Worm (Caenorhabditis elegans): ENCODE results near the gene clp-10.

DNA sequence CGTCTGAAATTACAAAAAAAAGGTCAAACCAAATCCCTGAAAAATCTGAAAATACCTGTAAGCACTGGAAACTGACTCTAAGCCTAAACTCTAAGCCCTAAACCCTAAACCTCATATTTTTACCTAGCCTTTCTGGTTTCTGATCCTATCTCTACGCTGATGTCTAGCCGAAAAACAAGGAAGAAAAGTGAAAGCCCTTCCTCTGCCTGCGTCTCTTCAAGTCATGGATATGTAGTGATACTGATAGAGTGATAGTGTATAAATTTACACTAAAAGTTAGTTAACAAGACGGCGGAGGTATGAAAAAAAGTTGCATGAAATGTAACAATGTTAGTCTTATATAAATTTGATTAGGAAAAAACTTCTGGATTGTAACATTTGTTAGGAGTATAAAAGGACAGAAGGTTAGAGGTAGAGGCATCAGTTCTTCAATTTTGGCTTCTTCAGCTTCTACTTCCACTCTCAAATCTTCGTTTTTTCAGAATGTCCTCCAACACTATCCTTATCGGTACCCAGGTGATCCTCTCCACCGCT lies 2.6 kb upstream of the clp-10 start, which contains the start of gene col-88:
- TF ChIP-seq T22C8.4 (GFP tag; IDR thresholded peaks at IDR 0.05) (no peak), med-1 (GFP tag; optimal IDR thresholded peaks at IDR 0.05; ENCODE audit: insufficient read depth) (no peak), ztf-29 (GFP tag; IDR thresholded peaks at IDR 0.05) (no peak), ztf-23 (GFP tag; IDR thresholded peaks at IDR 0.05) (no peak)
